Fruit fly (Drosophila melanogaster) whole organism, prepupa: ENCODE data around the gene Sfp24F.

Source experiments
- CG11294 ChIP-seq: fragments of 200-800 bp; sonication (Bioruptor generic); IDR thresholded peaks from 2 replicates; pipeline ENCODE4 v1.3.6; 2022; ENCODE audit warnings: missing biosample characterization, missing genetic modification characterization
- CG6808 ChIP-seq: fragments of 200-800 bp; sonication (Bioruptor generic); optimal IDR thresholded peaks from 3 replicates; lab custom pipeline; 2017; ENCODE audit warnings: missing biosample characterization, missing genetic modification characterization, mild to moderate bottlenecking, moderate library complexity, missing genetic modification reagents

DNA sequence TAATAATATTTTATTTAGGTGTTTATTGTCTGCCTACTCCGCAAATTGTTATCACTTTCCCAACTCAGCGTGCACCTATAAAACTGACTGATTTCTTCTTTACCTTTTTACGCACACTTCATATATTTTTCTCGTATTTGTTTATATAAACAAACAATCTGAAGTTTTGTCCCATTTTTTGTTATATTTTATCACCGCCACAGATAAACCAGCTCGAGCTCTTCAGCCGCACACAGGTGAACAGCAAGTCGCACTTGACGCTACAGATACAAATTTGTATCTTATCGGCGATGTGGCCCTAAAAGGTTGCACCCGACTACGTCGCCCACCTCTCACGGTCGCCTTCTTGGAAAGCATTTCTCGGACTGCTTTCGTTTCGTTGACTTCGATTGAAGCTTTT, 33.6 kb upstream of the Sfp24F start:
- no peak for TF ChIP-seq CG6808 (GFP tag; lab: Kevin White, UChicago)
- no peak for TF ChIP-seq CG11294 (GFP tag; lab: Robert Waterston, UW)
